Fruit fly (Drosophila melanogaster) whole organism, embryonic: ENCODE data around the gene CG16965.
A peak's percentile ranks its signal among the peaks of the same experiment; 100 is the strongest.

Experiments
- Atf-2 ChIP-seq: fragments of 200-800 bp; sonication (Bioruptor generic); optimal IDR thresholded peaks from 2 replicates; lab custom pipeline; 2016; ENCODE audit warnings: missing biosample characterization, missing genetic modification characterization
- Atf6 ChIP-seq: fragments of 200-800 bp; sonication (Bioruptor generic); IDR thresholded peaks from 2 replicates; pipeline ENCODE4 v1.3.6; 2022; ENCODE audit warnings: missing biosample characterization, missing genetic modification characterization
- Blimp-1 ChIP-seq: fragments of 200-800 bp; sonication (Bioruptor generic); optimal IDR thresholded peaks from 3 replicates; lab custom pipeline; 2018; ENCODE audit warnings: missing biosample characterization, missing genetic modification characterization, mild to moderate bottlenecking, moderate library complexity, missing genetic modification reagents
- C15 ChIP-seq: fragments of 200-800 bp; sonication (Bioruptor generic); IDR thresholded peaks from 3 replicates; pipeline ENCODE4 v1.3.6; 2022; ENCODE audit warnings: missing biosample characterization, missing genetic modification characterization
- CG10979 ChIP-seq: fragments of 200-800 bp; sonication (Bioruptor generic); optimal IDR thresholded peaks from 2 replicates; lab custom pipeline; 2018; ENCODE audit warnings: missing biosample characterization, mild to moderate bottlenecking, missing genetic modification characterization, moderate library complexity
- CG11723 ChIP-seq: fragments of 200-800 bp; sonication (Bioruptor generic); optimal IDR thresholded peaks from 2 replicates; lab custom pipeline; 2017; ENCODE audit warnings: missing biosample characterization, mild to moderate bottlenecking, missing genetic modification characterization
- CG1233 ChIP-seq: fragments of 200-800 bp; sonication (Bioruptor generic); optimal IDR thresholded peaks from 4 replicates; lab custom pipeline; 2018; ENCODE audit warnings: missing biosample characterization, mild to moderate bottlenecking, missing genetic modification characterization
- CG12391 ChIP-seq: fragments of 200-800 bp; sonication (Bioruptor generic); optimal IDR thresholded peaks from 3 replicates; lab custom pipeline; 2018; ENCODE audit warnings: missing biosample characterization, mild to moderate bottlenecking, missing genetic modification characterization, moderate library complexity
- CG15696 ChIP-seq: fragments of 200-800 bp; sonication (Bioruptor generic); optimal IDR thresholded peaks from 2 replicates; lab custom pipeline; 2019; ENCODE audit warnings: missing biosample characterization, mild to moderate bottlenecking, missing genetic modification characterization, moderate library complexity
- CG1647 ChIP-seq: fragments of 200-800 bp; sonication (Bioruptor generic); optimal IDR thresholded peaks from 3 replicates; lab custom pipeline; 2016; ENCODE audit warnings: missing biosample characterization, missing genetic modification characterization
- CG17912 ChIP-seq: fragments of 200-800 bp; sonication (Bioruptor generic); optimal IDR thresholded peaks from 2 replicates; lab custom pipeline; 2018; ENCODE audit warnings: missing biosample characterization, mild to moderate bottlenecking, missing genetic modification characterization
- CG18764 ChIP-seq: fragments of 200-800 bp; sonication (Bioruptor generic); optimal IDR thresholded peaks from 3 replicates; lab custom pipeline; 2016; ENCODE audit warnings: missing biosample characterization, missing genetic modification characterization
- CG2875 ChIP-seq: fragments of 200-800 bp; sonication (Bioruptor generic); optimal IDR thresholded peaks from 2 replicates; lab custom pipeline; 2017; ENCODE audit warnings: missing biosample characterization, mild to moderate bottlenecking, missing genetic modification characterization, missing genetic modification reagents
- CG2889 ChIP-seq: fragments of 200-800 bp; sonication (Bioruptor generic); IDR thresholded peaks from 3 replicates; pipeline ENCODE4 v1.3.6; 2022; ENCODE audit warnings: missing biosample characterization, missing genetic modification characterization
- CG3281 ChIP-seq: fragments of 200-800 bp; sonication (Bioruptor generic); optimal IDR thresholded peaks from 3 replicates; lab custom pipeline; 2017; ENCODE audit warnings: missing biosample characterization, mild to moderate bottlenecking, missing genetic modification characterization
- CG4360 ChIP-seq: fragments of 200-800 bp; sonication (Bioruptor generic); IDR thresholded peaks from 2 replicates; pipeline ENCODE4 v1.3.6; 2022; ENCODE audit warnings: missing biosample characterization, missing genetic modification characterization
- CG4617 ChIP-seq: fragments of 200-800 bp; sonication (Bioruptor generic); optimal IDR thresholded peaks from 3 replicates; lab custom pipeline; 2016; ENCODE audit warnings: missing biosample characterization, missing genetic modification characterization, borderline replicate concordance
- CG6813 ChIP-seq: fragments of 200-800 bp; sonication (Bioruptor generic); optimal IDR thresholded peaks from 2 replicates; lab custom pipeline; 2017; ENCODE audit warnings: missing biosample characterization, missing genetic modification characterization, mild to moderate bottlenecking, moderate library complexity, missing genetic modification reagents
- CG7963 ChIP-seq: fragments of 200-800 bp; sonication (Bioruptor generic); IDR thresholded peaks from 3 replicates; pipeline ENCODE4 v1.3.6; 2022; ENCODE audit warnings: missing biosample characterization, missing genetic modification characterization; ENCODE audit not compliant: partially characterized antibody
- CG8089 ChIP-seq: fragments of 200-800 bp; sonication (Bioruptor generic); optimal IDR thresholded peaks from 3 replicates; lab custom pipeline; 2016; ENCODE audit warnings: missing biosample characterization, missing genetic modification characterization
- CHES-1-like ChIP-seq: fragments of 200-800 bp; sonication (Bioruptor generic); optimal IDR thresholded peaks from 2 replicates; lab custom pipeline; 2016; ENCODE audit warnings: missing biosample characterization, missing genetic modification characterization
- Camta ChIP-seq: fragments of 200-800 bp; sonication (Bioruptor generic); optimal IDR thresholded peaks from 2 replicates; lab custom pipeline; 2016; ENCODE audit warnings: missing biosample characterization, missing genetic modification characterization
- Dbx ChIP-seq: fragments of 200-800 bp; sonication (Bioruptor generic); IDR thresholded peaks from 3 replicates; pipeline ENCODE4 v1.3.6; 2022; ENCODE audit warnings: missing biosample characterization, missing genetic modification characterization
- Dp ChIP-seq: fragments of 200-800 bp; sonication (Bioruptor generic); optimal IDR thresholded peaks from 2 replicates; lab custom pipeline; 2018; ENCODE audit warnings: missing biosample characterization, mild to moderate bottlenecking, missing genetic modification characterization, moderate library complexity
- GATAe ChIP-seq: fragments of 200-800 bp; sonication (Bioruptor generic); conservative IDR thresholded peaks from 2 replicates; pipeline ENCODE4 v1.3.6; 2022; ENCODE audit warnings: missing biosample characterization, missing genetic modification characterization
- Hey ChIP-seq: fragments of 200-800 bp; sonication (Bioruptor generic); optimal IDR thresholded peaks from 3 replicates; lab custom pipeline; 2018; ENCODE audit warnings: missing biosample characterization, mild to moderate bottlenecking, missing genetic modification characterization
- Hr3 ChIP-seq: fragments of 200-800 bp; sonication (Bioruptor generic); optimal IDR thresholded peaks from 3 replicates; lab custom pipeline; 2016; ENCODE audit warnings: missing biosample characterization, missing genetic modification characterization
- MESR4 ChIP-seq: fragments of 200-800 bp; sonication (Bioruptor generic); optimal IDR thresholded peaks from 2 replicates; lab custom pipeline; 2018; ENCODE audit warnings: missing biosample characterization, mild to moderate bottlenecking, missing genetic modification characterization, moderate library complexity
- NC2α ChIP-seq: fragments of 200-800 bp; sonication (Bioruptor generic); optimal IDR thresholded peaks from 2 replicates; lab custom pipeline; 2016; ENCODE audit warnings: missing biosample characterization, missing genetic modification characterization
- Neu2 ChIP-seq: fragments of 200-800 bp; sonication (Bioruptor generic); optimal IDR thresholded peaks from 3 replicates; lab custom pipeline; 2016; ENCODE audit warnings: missing biosample characterization, missing genetic modification characterization, borderline replicate concordance
- NfI ChIP-seq: fragments of 200-800 bp; sonication (Bioruptor generic); optimal IDR thresholded peaks from 3 replicates; lab custom pipeline; 2018; ENCODE audit warnings: missing biosample characterization, mild to moderate bottlenecking, missing genetic modification characterization, moderate library complexity
- bcd ChIP-seq: fragments of 200-800 bp; sonication (Bioruptor generic); optimal IDR thresholded peaks from 2 replicates; lab custom pipeline; 2017; ENCODE audit warnings: missing biosample characterization, mild to moderate bottlenecking, missing genetic modification characterization
- chm ChIP-seq: fragments of 200-800 bp; sonication (Bioruptor generic); IDR thresholded peaks from 2 replicates; pipeline ENCODE4 v1.3.6; 2022; ENCODE audit warnings: missing biosample characterization, missing genetic modification characterization
- crc ChIP-seq: fragments of 200-800 bp; sonication (Bioruptor generic); optimal IDR thresholded peaks from 2 replicates; lab custom pipeline; 2016; ENCODE audit warnings: missing biosample characterization, missing genetic modification characterization
- ind ChIP-seq: fragments of 200-800 bp; sonication (Bioruptor generic); optimal IDR thresholded peaks from 3 replicates; lab custom pipeline; 2016; ENCODE audit warnings: missing biosample characterization, missing genetic modification characterization
- lilli ChIP-seq: fragments of 200-800 bp; sonication (Bioruptor generic); optimal IDR thresholded peaks from 3 replicates; lab custom pipeline; 2016; ENCODE audit warnings: missing biosample characterization, missing genetic modification characterization
- pfk ChIP-seq: fragments of 200-800 bp; sonication (Bioruptor generic); optimal IDR thresholded peaks from 2 replicates; lab custom pipeline; 2018; ENCODE audit warnings: missing biosample characterization, mild to moderate bottlenecking, missing genetic modification characterization, moderate library complexity
- pita ChIP-seq: fragments of 200-800 bp; sonication (Bioruptor generic); optimal IDR thresholded peaks from 2 replicates; lab custom pipeline; 2017; ENCODE audit warnings: missing biosample characterization, mild to moderate bottlenecking, missing genetic modification characterization
- pros ChIP-seq: fragments of 200-800 bp; sonication (Bioruptor generic); optimal IDR thresholded peaks from 3 replicates; lab custom pipeline; 2019; ENCODE audit warnings: missing biosample characterization, mild to moderate bottlenecking, missing genetic modification characterization, moderate library complexity
- ro ChIP-seq: fragments of 200-800 bp; sonication (Bioruptor generic); IDR thresholded peaks from 2 replicates; pipeline ENCODE4 v1.3.6; 2022; ENCODE audit warnings: missing biosample characterization, missing genetic modification characterization
- run ChIP-seq: fragments of 200-800 bp; sonication (Bioruptor generic); optimal IDR thresholded peaks from 3 replicates; lab custom pipeline; 2018; ENCODE audit warnings: missing biosample characterization, mild to moderate bottlenecking, missing genetic modification characterization
- sim ChIP-seq: fragments of 200-800 bp; sonication (Bioruptor generic); IDR thresholded peaks from 2 replicates; pipeline ENCODE4 v1.3.6; 2022; ENCODE audit warnings: missing biosample characterization, missing genetic modification characterization
- sima ChIP-seq: fragments of 200-800 bp; sonication (Bioruptor generic); optimal IDR thresholded peaks from 2 replicates; lab custom pipeline; 2016; ENCODE audit warnings: missing biosample characterization, missing genetic modification characterization
- trh ChIP-seq: fragments of 200-800 bp; sonication (Bioruptor generic); optimal IDR thresholded peaks from 2 replicates; lab custom pipeline; 2016; ENCODE audit warnings: missing biosample characterization, missing genetic modification characterization
- tup ChIP-seq: fragments of 200-800 bp; sonication (Bioruptor generic); optimal IDR thresholded peaks from 2 replicates; lab custom pipeline; 2016; ENCODE audit warnings: missing biosample characterization, mild to moderate bottlenecking, missing genetic modification characterization, moderate library complexity
- twi ChIP-seq: fragments of 200-800 bp; optimal IDR thresholded peaks from 2 replicates; lab custom pipeline; 2019; ENCODE audit warnings: missing biosample characterization, mild to moderate bottlenecking, missing genetic modification characterization, moderate library complexity
- vfl ChIP-seq: fragments of 200-800 bp; sonication (Bioruptor generic); optimal IDR thresholded peaks from 2 replicates; lab custom pipeline; 2016; ENCODE audit warnings: missing biosample characterization, missing genetic modification characterization
- wek ChIP-seq: fragments of 200-800 bp; sonication (Bioruptor generic); optimal IDR thresholded peaks from 3 replicates; lab custom pipeline; 2018; ENCODE audit warnings: missing biosample characterization, mild to moderate bottlenecking, missing genetic modification characterization, moderate library complexity
- zen2 ChIP-seq: fragments of 200-800 bp; sonication (Bioruptor generic); IDR thresholded peaks from 3 replicates; pipeline ENCODE4 v1.3.6; 2022; ENCODE audit warnings: missing biosample characterization, missing genetic modification characterization; ENCODE audit not compliant: partially characterized antibody

Gene CG16965

dm6 chr2L:12010877-12011666 is 29.7 kb downstream of the CG16965 start (continued):
- TF ChIP-seq run (tag; lab: Kevin White, UChicago) (peak; percentile 27), CG7963 (GFP tag; lab: Robert Waterston, UW) (no peak), CG12391 (peak; percentile 92), C15 (no peak), Dp (GFP tag; lab: Kevin White, UChicago) (no peak), CG8089 (GFP tag; lab: Kevin White, UChicago) (peak; percentile 48), Hr3 (GFP tag; lab: Kevin White, UChicago) (peak; percentile 88), pros (GFP tag; lab: Kevin White, UChicago) (no peak), zen2 (GFP tag; lab: Robert Waterston, UW) (no peak), wek (GFP tag; lab: Kevin White, UChicago) (peak; percentile 69), sima (GFP tag; lab: Kevin White, UChicago) (no peak), sim (no peak), GATAe (GFP tag; lab: Robert Waterston, UW) (no peak), lilli (GFP tag; lab: Kevin White, UChicago) (peak; percentile 93), twi (peak; percentile 84), CG2875 (peak; percentile 67), CG17912 (GFP tag; lab: Kevin White, UChicago) (no peak), ind (GFP tag; lab: Kevin White, UChicago) (peak; percentile 92), CHES-1-like (peak; percentile 33), CG1647 (GFP tag; lab: Kevin White, UChicago) (peak; percentile 80), CG11723 (GFP tag; lab: Kevin White, UChicago) (peak; percentile 89), chm (GFP tag; lab: Robert Waterston, UW) (no peak), MESR4 (GFP tag; lab: Kevin White, UChicago) (peak; percentile 1), CG1233 (GFP tag; lab: Kevin White, UChicago) (peak; percentile 92), CG4617 (peak; percentile 82), NC2α (peak; percentile 68), Blimp-1 (GFP tag; lab: Kevin White, UChicago) (peak; percentile 64), Dbx (GFP tag; lab: Robert Waterston, UW) (no peak), Atf-2 (GFP tag; lab: Kevin White, UChicago) (peak; percentile 47), crc (GFP tag; lab: Kevin White, UChicago) (peak; percentile 70), bcd (peak; percentile 93), pfk (GFP tag; lab: Kevin White, UChicago) (no peak), Atf6 (GFP tag; lab: Robert Waterston, UW) (no peak), trh (GFP tag; lab: Kevin White, UChicago) (peak; percentile 85), tup (GFP tag; lab: Kevin White, UChicago) (peak; percentile 64), vfl (peak; percentile 84), CG18764 (peak; percentile 80), NfI (peak; percentile 95), Hey (tag; lab: Kevin White, UChicago) (peak; percentile 66), CG4360 (GFP tag; lab: Robert Waterston, UW) (no peak), CG15696 (tag; lab: Kevin White, UChicago) (peak; percentile 94), pita (GFP tag; lab: Kevin White, UChicago) (no peak), ro (GFP tag; lab: Robert Waterston, UW) (no peak), Neu2 (no peak), Camta (GFP tag; lab: Kevin White, UChicago) (peak; percentile 39), CG6813 (GFP tag; lab: Kevin White, UChicago) (peak; percentile 86), CG3281 (GFP tag; lab: Kevin White, UChicago) (peak; percentile 96), CG10979 (peak; percentile 92), CG2889 (no peak)
